Fruit fly (Drosophila melanogaster) whole organism, embryonic: ENCODE data around the gene alpha-Man-IIb.

Source experiments
- Aef1 ChIP-seq: fragments of 200-800 bp; sonication (Bioruptor generic); IDR thresholded peaks from 3 replicates; pipeline ENCODE4 v1.3.6; 2022; ENCODE audit warnings: missing biosample characterization, missing genetic modification characterization
- CG11398 ChIP-seq: fragments of 200-800 bp; sonication (Bioruptor generic); optimal IDR thresholded peaks from 2 replicates; lab custom pipeline; 2016; ENCODE audit warnings: missing biosample characterization, missing genetic modification characterization
- CG11695 ChIP-seq: fragments of 200-800 bp; sonication (Bioruptor generic); IDR thresholded peaks from 3 replicates; pipeline ENCODE4 v1.3.6; 2022; ENCODE audit warnings: missing biosample characterization, missing genetic modification characterization
- CG12219 ChIP-seq: fragments of 200-800 bp; sonication (Bioruptor generic); optimal IDR thresholded peaks from 3 replicates; lab custom pipeline; 2018; ENCODE audit warnings: missing biosample characterization, mild to moderate bottlenecking, missing genetic modification characterization
- CG1233 ChIP-seq: fragments of 200-800 bp; sonication (Bioruptor generic); optimal IDR thresholded peaks from 4 replicates; lab custom pipeline; 2018; ENCODE audit warnings: missing biosample characterization, mild to moderate bottlenecking, missing genetic modification characterization
- CG12391 ChIP-seq: fragments of 200-800 bp; sonication (Bioruptor generic); optimal IDR thresholded peaks from 3 replicates; lab custom pipeline; 2018; ENCODE audit warnings: missing biosample characterization, mild to moderate bottlenecking, missing genetic modification characterization, moderate library complexity
- CG15514 ChIP-seq: fragments of 200-800 bp; sonication (Bioruptor generic); optimal IDR thresholded peaks from 3 replicates; lab custom pipeline; 2017; ENCODE audit warnings: missing biosample characterization, missing genetic modification characterization, mild to moderate bottlenecking, moderate library complexity, missing genetic modification reagents
- CG15696 ChIP-seq: fragments of 200-800 bp; sonication (Bioruptor generic); optimal IDR thresholded peaks from 2 replicates; lab custom pipeline; 2019; ENCODE audit warnings: missing biosample characterization, mild to moderate bottlenecking, missing genetic modification characterization, moderate library complexity
- CG17912 ChIP-seq: fragments of 200-800 bp; sonication (Bioruptor generic); optimal IDR thresholded peaks from 2 replicates; lab custom pipeline; 2018; ENCODE audit warnings: missing biosample characterization, mild to moderate bottlenecking, missing genetic modification characterization
- CG18764 ChIP-seq: fragments of 200-800 bp; sonication (Bioruptor generic); optimal IDR thresholded peaks from 3 replicates; lab custom pipeline; 2016; ENCODE audit warnings: missing biosample characterization, missing genetic modification characterization
- CG2129 ChIP-seq: fragments of 200-800 bp; sonication (Bioruptor generic); IDR thresholded peaks from 2 replicates; pipeline ENCODE4 v1.3.6; 2022; ENCODE audit warnings: missing biosample characterization, missing genetic modification characterization; ENCODE audit not compliant: partially characterized antibody
- CG2712 ChIP-seq: fragments of 200-800 bp; optimal IDR thresholded peaks from 3 replicates; lab custom pipeline; 2019; ENCODE audit warnings: missing biosample characterization, mild to moderate bottlenecking, missing genetic modification characterization, moderate library complexity
- CG2875 ChIP-seq: fragments of 200-800 bp; sonication (Bioruptor generic); optimal IDR thresholded peaks from 2 replicates; lab custom pipeline; 2017; ENCODE audit warnings: missing biosample characterization, mild to moderate bottlenecking, missing genetic modification characterization, missing genetic modification reagents
- CG31441 ChIP-seq: fragments of 200-800 bp; sonication (Bioruptor generic); IDR thresholded peaks from 2 replicates; pipeline ENCODE4 v1.3.6; 2022; ENCODE audit warnings: missing biosample characterization, missing genetic modification characterization
- CG4282 ChIP-seq: fragments of 200-800 bp; sonication (Bioruptor generic); optimal IDR thresholded peaks from 2 replicates; lab custom pipeline; 2016; ENCODE audit warnings: missing biosample characterization, missing genetic modification characterization
- CG4360 ChIP-seq: fragments of 200-800 bp; sonication (Bioruptor generic); IDR thresholded peaks from 2 replicates; pipeline ENCODE4 v1.3.6; 2022; ENCODE audit warnings: missing biosample characterization, missing genetic modification characterization
- CG7372 ChIP-seq: fragments of 200-800 bp; sonication (Bioruptor generic); IDR thresholded peaks from 2 replicates; pipeline ENCODE4 v1.3.6; 2022; ENCODE audit warnings: missing biosample characterization, missing genetic modification characterization
- CG7839 ChIP-seq: fragments of 200-800 bp; sonication (Bioruptor generic); optimal IDR thresholded peaks from 3 replicates; lab custom pipeline; 2018; ENCODE audit warnings: missing biosample characterization, mild to moderate bottlenecking, missing genetic modification characterization, moderate library complexity
- CG8924 ChIP-seq: fragments of 200-800 bp; optimal IDR thresholded peaks from 3 replicates; lab custom pipeline; 2019; ENCODE audit warnings: missing biosample characterization, mild to moderate bottlenecking, missing genetic modification characterization, moderate library complexity
- Ets65A ChIP-seq: fragments of 200-800 bp; sonication (Bioruptor generic); peaks from one replicate; lab custom pipeline; 2016; ENCODE audit warnings: missing biosample characterization, missing genetic modification characterization
- GATAe ChIP-seq: fragments of 200-800 bp; sonication (Bioruptor generic); conservative IDR thresholded peaks from 2 replicates; pipeline ENCODE4 v1.3.6; 2022; ENCODE audit warnings: missing biosample characterization, missing genetic modification characterization
- Myb ChIP-seq: fragments of 200-800 bp; sonication (Bioruptor generic); optimal IDR thresholded peaks from 2 replicates; lab custom pipeline; 2016; ENCODE audit warnings: missing biosample characterization, missing genetic modification characterization
- NC2α ChIP-seq: fragments of 200-800 bp; sonication (Bioruptor generic); optimal IDR thresholded peaks from 2 replicates; lab custom pipeline; 2016; ENCODE audit warnings: missing biosample characterization, missing genetic modification characterization
- NK7.1 ChIP-seq: fragments of 200-800 bp; sonication (Bioruptor generic); optimal IDR thresholded peaks from 3 replicates; lab custom pipeline; 2016; ENCODE audit warnings: missing biosample characterization, missing genetic modification characterization
- Nf-YA ChIP-seq: fragments of 200-800 bp; sonication (Bioruptor generic); IDR thresholded peaks from 2 replicates; pipeline ENCODE4 v1.3.6; 2022; ENCODE audit warnings: missing biosample characterization, missing genetic modification characterization
- Sox102F ChIP-seq: fragments of 200-800 bp; sonication (Bioruptor generic); optimal IDR thresholded peaks from 2 replicates; lab custom pipeline; 2018; ENCODE audit warnings: missing biosample characterization, mild to moderate bottlenecking, missing genetic modification characterization, moderate library complexity
- Xbp1 ChIP-seq: fragments of 200-800 bp; sonication (Bioruptor generic); optimal IDR thresholded peaks from 3 replicates; lab custom pipeline; 2016; ENCODE audit warnings: missing biosample characterization, mild to moderate bottlenecking, missing genetic modification characterization
- bab2 ChIP-seq: fragments of 200-800 bp; sonication (Bioruptor generic); optimal IDR thresholded peaks from 2 replicates; lab custom pipeline; 2016; ENCODE audit warnings: missing biosample characterization, missing genetic modification characterization
- bbx ChIP-seq: fragments of 200-800 bp; sonication (Bioruptor generic); IDR thresholded peaks from 2 replicates; pipeline ENCODE4 v1.3.6; 2022; ENCODE audit warnings: missing biosample characterization, missing genetic modification characterization; ENCODE audit not compliant: partially characterized antibody
- chm ChIP-seq: fragments of 200-800 bp; sonication (Bioruptor generic); IDR thresholded peaks from 2 replicates; pipeline ENCODE4 v1.3.6; 2022; ENCODE audit warnings: missing biosample characterization, missing genetic modification characterization
- corto ChIP-seq: fragments of 200-800 bp; sonication (Bioruptor generic); optimal IDR thresholded peaks from 2 replicates; lab custom pipeline; 2016; ENCODE audit warnings: missing biosample characterization, mild to moderate bottlenecking, missing genetic modification characterization, moderate library complexity
- crc ChIP-seq: fragments of 200-800 bp; sonication (Bioruptor generic); optimal IDR thresholded peaks from 2 replicates; lab custom pipeline; 2016; ENCODE audit warnings: missing biosample characterization, missing genetic modification characterization
- dm ChIP-seq: fragments of 200-800 bp; sonication (Bioruptor generic); optimal IDR thresholded peaks from 3 replicates; lab custom pipeline; 2016; ENCODE audit warnings: missing biosample characterization, missing genetic modification characterization
- eve ChIP-seq, 2 experiments: fragments of >200 bp; optimal IDR thresholded peaks; 2 replicates each; lab custom pipeline; 2017; ENCODE audit warnings: missing biosample characterization in 2 of 2, missing genetic modification characterization in 2 of 2
- ftz-f1 ChIP-seq: fragments of 200-800 bp; sonication (Bioruptor generic); optimal IDR thresholded peaks from 2 replicates; lab custom pipeline; 2016; ENCODE audit warnings: missing biosample characterization, missing genetic modification characterization
- fu2 ChIP-seq: fragments of 200-800 bp; sonication (Bioruptor generic); optimal IDR thresholded peaks from 2 replicates; lab custom pipeline; 2016; ENCODE audit warnings: missing biosample characterization, missing genetic modification characterization
- grau ChIP-seq: fragments of 200-800 bp; optimal IDR thresholded peaks from 3 replicates; lab custom pipeline; 2019; ENCODE audit warnings: missing biosample characterization, mild to moderate bottlenecking, missing genetic modification characterization, moderate library complexity
- grn ChIP-seq: fragments of 200-800 bp; sonication (Bioruptor generic); optimal IDR thresholded peaks from 3 replicates; lab custom pipeline; 2017; ENCODE audit warnings: missing biosample characterization, missing genetic modification characterization
- kah ChIP-seq: fragments of 200-800 bp; sonication (Bioruptor generic); optimal IDR thresholded peaks from 2 replicates; lab custom pipeline; 2018; ENCODE audit warnings: missing biosample characterization, mild to moderate bottlenecking, missing genetic modification characterization
- maf-S ChIP-seq: fragments of 200-800 bp; sonication (Bioruptor generic); optimal IDR thresholded peaks from 2 replicates; lab custom pipeline; 2016; ENCODE audit warnings: missing biosample characterization, missing genetic modification characterization
- mld ChIP-seq: fragments of 200-800 bp; sonication (Bioruptor generic); IDR thresholded peaks from 3 replicates; pipeline ENCODE4 v1.3.6; 2022; ENCODE audit warnings: missing biosample characterization, missing genetic modification characterization; ENCODE audit not compliant: partially characterized antibody
- nmo ChIP-seq: fragments of 200-800 bp; sonication (Bioruptor generic); optimal IDR thresholded peaks from 2 replicates; lab custom pipeline; 2018; ENCODE audit warnings: missing biosample characterization, mild to moderate bottlenecking, missing genetic modification characterization, moderate library complexity
- repo ChIP-seq: fragments of 200-800 bp; sonication (Bioruptor generic); optimal IDR thresholded peaks from 2 replicates; lab custom pipeline; 2016; ENCODE audit warnings: missing biosample characterization, missing genetic modification characterization
- scrt ChIP-seq: fragments of 200-800 bp; sonication (Bioruptor generic); optimal IDR thresholded peaks from 2 replicates; lab custom pipeline; 2018; ENCODE audit warnings: missing biosample characterization, mild to moderate bottlenecking, missing genetic modification characterization, moderate library complexity
- seq ChIP-seq: fragments of 200-800 bp; sonication (Bioruptor generic); IDR thresholded peaks from 2 replicates; pipeline ENCODE4 v1.3.6; 2022; ENCODE audit warnings: missing biosample characterization, missing genetic modification characterization
- slou ChIP-seq: fragments of 200-800 bp; sonication (Bioruptor generic); optimal IDR thresholded peaks from 3 replicates; lab custom pipeline; 2016; ENCODE audit warnings: missing biosample characterization, missing genetic modification characterization
- sna ChIP-seq: fragments of 200-800 bp; sonication (Bioruptor generic); IDR thresholded peaks from 2 replicates; pipeline ENCODE4 v1.3.6; 2022; ENCODE audit warnings: missing biosample characterization, missing genetic modification characterization; ENCODE audit not compliant: partially characterized antibody
- stc ChIP-seq: fragments of 200-800 bp; sonication (Bioruptor generic); IDR thresholded peaks from 2 replicates; pipeline ENCODE4 v1.3.6; 2022; ENCODE audit warnings: missing biosample characterization, missing genetic modification characterization
- unc-4 ChIP-seq: fragments of 200-800 bp; sonication (Bioruptor generic); IDR thresholded peaks from 2 replicates; pipeline ENCODE4 v1.3.6; 2022; ENCODE audit warnings: missing biosample characterization, missing genetic modification characterization; ENCODE audit not compliant: partially characterized antibody
- wek ChIP-seq: fragments of 200-800 bp; sonication (Bioruptor generic); optimal IDR thresholded peaks from 3 replicates; lab custom pipeline; 2018; ENCODE audit warnings: missing biosample characterization, mild to moderate bottlenecking, missing genetic modification characterization, moderate library complexity
- zf30C ChIP-seq: fragments of 200-800 bp; sonication (Bioruptor generic); optimal IDR thresholded peaks from 3 replicates; lab custom pipeline; 2018; ENCODE audit warnings: missing biosample characterization, mild to moderate bottlenecking, missing genetic modification characterization
- zfh1 ChIP-seq: fragments of 200-800 bp; sonication (Bioruptor generic); IDR thresholded peaks from 3 replicates; pipeline ENCODE4 v1.3.6; 2022; ENCODE audit warnings: missing biosample characterization, missing genetic modification characterization

Gene alpha-Man-IIb

dm6 chr3R:15827559-15827958, 23.5 kb downstream of the alpha-Man-IIb start (continued):
- TF ChIP-seq grau (tag; lab: Kevin White, UChicago): peak; percentile 31
- no peak for TF ChIP-seq CG7372 (GFP tag; lab: Robert Waterston, UW)
- no peak for TF ChIP-seq bbx (GFP tag; lab: Robert Waterston, UW)
- no peak for TF ChIP-seq crc (GFP tag; lab: Kevin White, UChicago)
- peak; percentile 46; the same call in 1 of the 3 replicates for TF ChIP-seq zfh1
- TF ChIP-seq CG11695 (GFP tag; lab: Robert Waterston, UW): no peak
- TF ChIP-seq unc-4 (GFP tag; lab: Robert Waterston, UW): no peak
- TF ChIP-seq CG31441 (GFP tag; lab: Robert Waterston, UW): no peak
- TF ChIP-seq CG4360: no peak
- no peak for TF ChIP-seq CG12219
- TF ChIP-seq Xbp1 (GFP tag; lab: Kevin White, UChicago): peak; percentile 19
- peak; percentile 15 for TF ChIP-seq Ets65A
- TF ChIP-seq dm (GFP tag; lab: Kevin White, UChicago): no peak
- TF ChIP-seq Aef1 (GFP tag; lab: Robert Waterston, UW): no peak
- no peak for TF ChIP-seq sna
- TF ChIP-seq corto: no peak
- TF ChIP-seq fu2: no peak
- TF ChIP-seq CG2129 (GFP tag; lab: Robert Waterston, UW): no peak
- TF ChIP-seq scrt (GFP tag; lab: Kevin White, UChicago): no peak
- TF ChIP-seq ftz-f1 (GFP tag; lab: Kevin White, UChicago): no peak
- no peak for TF ChIP-seq CG4282 (GFP tag; lab: Kevin White, UChicago)
- peak; percentile 51 for TF ChIP-seq Sox102F (GFP tag; lab: Kevin White, UChicago)
- no peak for TF ChIP-seq repo (GFP tag; lab: Kevin White, UChicago)
- no peak for TF ChIP-seq GATAe (GFP tag; lab: Robert Waterston, UW)
- no peak for TF ChIP-seq CG8924
- no peak for TF ChIP-seq CG18764 (GFP tag; lab: Kevin White, UChicago)
- TF ChIP-seq CG1233 (GFP tag; lab: Kevin White, UChicago): no peak
- no peak for TF ChIP-seq slou
- TF ChIP-seq mld: no peak
- TF ChIP-seq CG2712 (tag; lab: Kevin White, UChicago): peak; percentile 50
- no peak for TF ChIP-seq NK7.1 (GFP tag; lab: Kevin White, UChicago)
- TF ChIP-seq CG2875: no peak
- TF ChIP-seq bab2 (GFP tag; lab: Kevin White, UChicago): peak; percentile 19
- TF ChIP-seq CG15696 (tag; lab: Kevin White, UChicago): peak; percentile 16
- no peak for TF ChIP-seq CG7839 (tag; lab: Kevin White, UChicago)
- TF ChIP-seq CG15514 (GFP tag; lab: Kevin White, UChicago): no peak
- peak; percentile 72 for TF ChIP-seq grn (GFP tag; lab: Kevin White, UChicago)
- no peak for TF ChIP-seq maf-S (GFP tag; lab: Kevin White, UChicago)
- 0 out of 2 replicates have a peak, but pooled peaks have one; percentile 12 for TF ChIP-seq seq (GFP tag; lab: Robert Waterston, UW)
- TF ChIP-seq CG17912 (GFP tag; lab: Kevin White, UChicago): no peak
- no peak for TF ChIP-seq kah (GFP tag; lab: Kevin White, UChicago)
- TF ChIP-seq wek: no peak
- no peak for TF ChIP-seq eve (GFP tag; optimal IDR thresholded peaks at IDR 0.05; lab: Kevin White, UChicago)
- TF ChIP-seq Myb (GFP tag; lab: Kevin White, UChicago): no peak
- no peak for TF ChIP-seq zf30C
- TF ChIP-seq NC2α (GFP tag; lab: Kevin White, UChicago): no peak
- no peak for TF ChIP-seq CG11398 (GFP tag; lab: Kevin White, UChicago)
- TF ChIP-seq CG12391 (tag; lab: Kevin White, UChicago): peak; percentile 4
- TF ChIP-seq nmo (GFP tag; lab: Kevin White, UChicago): peak; percentile 63
- TF ChIP-seq Nf-YA (GFP tag; lab: Robert Waterston, UW): no peak
- TF ChIP-seq stc (GFP tag; lab: Robert Waterston, UW): peak; percentile 35; the same call in 1 of the 2 replicates
- TF ChIP-seq chm (GFP tag; lab: Robert Waterston, UW): no peak
- TF ChIP-seq, all 482 proteins: peak for 46
